Worm (Caenorhabditis elegans) whole organism, L4/young adult: ENCODE data around the gene F36H1.3.

ENCODE experiments used
- W03F9.2 ChIP-seq: fragments of 150-350 bp; optimal IDR thresholded peaks from 2 replicates; lab custom pipeline; 2014; ENCODE audit warnings: missing biosample characterization, missing genetic modification characterization
- dao-5 ChIP-seq: sonication (generic microtip); optimal IDR thresholded peaks from 2 replicates; lab custom pipeline; 2016; ENCODE audit warnings: missing genotype, missing genetic modification characterization, moderate library complexity, missing compliant biosample characterization

- no peak for TF ChIP-seq W03F9.2
- no peak for TF ChIP-seq dao-5 (tag; lab: Kevin White, UChicago)
Measured at ce11 chrIV:11062984-11063613, 13.2 kb downstream of the F36H1.3 start.
